Fruit fly (Drosophila melanogaster): ENCODE data around the gene gdrd.
A peak's percentile ranks its signal among the peaks of the same experiment; 100 is the strongest.

The gdrd gene

dm6 chr3L:14708053-14708452 is 16.9 kb downstream of the gdrd start (continued):
- TF ChIP-seq zen2 (GFP tag; IDR thresholded peaks at IDR 0.05; ENCODE audit: partially characterized antibody) (no peak), CG17385 (GFP tag; optimal IDR thresholded peaks at IDR 0.05) (peak; percentile 19), CG15011 (GFP tag; optimal IDR thresholded peaks at IDR 0.05) (peak; percentile 54), CG10431 (GFP tag; optimal IDR thresholded peaks at IDR 0.05) (no peak), sc (optimal IDR thresholded peaks at IDR 0.05) (no peak), sc (GFP tag; optimal IDR thresholded peaks at IDR 0.05) (peak; percentile 38), Dbx (GFP tag; IDR thresholded peaks at IDR 0.05) (no peak), tll (GFP tag; optimal IDR thresholded peaks at IDR 0.05) (no peak), BtbVII (GFP tag; optimal IDR thresholded peaks at IDR 0.05) (peak; percentile 54), CG18476 (GFP tag; optimal IDR thresholded peaks at IDR 0.05) (peak; percentile 41), Ravus (GFP tag; IDR thresholded peaks at IDR 0.05) (no peak), CG3065 (GFP tag; optimal IDR thresholded peaks at IDR 0.05) (no peak), fd3F (GFP tag; optimal IDR thresholded peaks at IDR 0.05) (peak; percentile 41), sima (GFP tag; optimal IDR thresholded peaks at IDR 0.05) (no peak), CG5245 (GFP tag; optimal IDR thresholded peaks at IDR 0.05) (no peak), CG4854 (GFP tag; optimal IDR thresholded peaks at IDR 0.05) (peak; percentile 53), bsh (GFP tag; optimal IDR thresholded peaks at IDR 0.05) (no peak), btn (GFP tag; optimal IDR thresholded peaks at IDR 0.05) (no peak), z (GFP tag; IDR thresholded peaks at IDR 0.05) (no peak), Hmx (GFP tag; optimal IDR thresholded peaks at IDR 0.05) (no peak), Ptx1 (GFP tag; IDR thresholded peaks at IDR 0.05) (no peak), CoRest (tag; optimal IDR thresholded peaks at IDR 0.05) (peak; percentile 35), Hr39 (optimal IDR thresholded peaks at IDR 0.05) (no peak), CG10274 (GFP tag; optimal IDR thresholded peaks at IDR 0.05) (peak; percentile 1), slbo (GFP tag; IDR thresholded peaks at IDR 0.05) (no peak), HHEX (GFP tag; optimal IDR thresholded peaks at IDR 0.05) (peak; percentile 59), CG13296 (GFP tag; optimal IDR thresholded peaks at IDR 0.05) (peak; percentile 59), sim (GFP tag; IDR thresholded peaks at IDR 0.05) (no peak), CG17612 (GFP tag; IDR thresholded peaks at IDR 0.05) (no peak), aop (GFP tag; IDR thresholded peaks at IDR 0.05) (no peak), CG9609 (GFP tag; optimal IDR thresholded peaks at IDR 0.05) (no peak), Mad (GFP tag; optimal IDR thresholded peaks at IDR 0.05) (no peak), usp (GFP tag; optimal IDR thresholded peaks at IDR 0.05) (no peak), CG6272 (GFP tag; IDR thresholded peaks at IDR 0.05) (no peak), knrl (GFP tag; IDR thresholded peaks at IDR 0.05; ENCODE audit: partially characterized antibody) (no peak), Nf-YA (GFP tag; IDR thresholded peaks at IDR 0.05) (0 out of 2 replicates have a peak, but pooled peaks have one; percentile 34), Mes4 (GFP tag; optimal IDR thresholded peaks at IDR 0.05) (peak; percentile 12), ewg (GFP tag; optimal IDR thresholded peaks at IDR 0.05) (no peak), CG30431 (GFP tag; optimal IDR thresholded peaks at IDR 0.05) (no peak), CG10979 (tag; optimal IDR thresholded peaks at IDR 0.05) (no peak), CkIIα-i1 (GFP tag; IDR thresholded peaks at IDR 0.05) (no peak), CG8924 (tag; optimal IDR thresholded peaks at IDR 0.05) (no peak), CG17568 (GFP tag; optimal IDR thresholded peaks at IDR 0.05) (peak; percentile 59), CG9797 (GFP tag; optimal IDR thresholded peaks at IDR 0.05) (no peak), CG4730 (GFP tag; IDR thresholded peaks at IDR 0.05) (0 out of 2 replicates have a peak, but pooled peaks have one; percentile 6), dpn (GFP tag; optimal IDR thresholded peaks at IDR 0.05) (peak in 1 of 2 experiments; percentile 38), Trl (optimal IDR thresholded peaks at IDR 0.05) (peak in 1 of 2 experiments; percentile 4), Trl (GFP tag; optimal IDR thresholded peaks at IDR 0.05) (peak; percentile 62), hbn (GFP tag; IDR thresholded peaks at IDR 0.05; ENCODE audit: partially characterized antibody) (no peak), CG15514 (GFP tag; optimal IDR thresholded peaks at IDR 0.05) (peak; percentile 70), ase (GFP tag; IDR thresholded peaks at IDR 0.05) (no peak), B-H1 (GFP tag; IDR thresholded peaks at IDR 0.05) (peak; percentile 18; the same call in 1 of the 3 replicates)
